Worm (Caenorhabditis elegans): Measurements from ENCODE around the gene fbxa-29.

ce11 chrIII:1231186-1231585 lies 42.3 kb downstream of the fbxa-29 start:
- TF ChIP-seq flt-1 (GFP tag; IDR thresholded peaks at IDR 0.05), result no peak
- TF ChIP-seq ztf-29 (GFP tag; IDR thresholded peaks at IDR 0.05), result no peak
- TF ChIP-seq T22C8.4 (GFP tag; IDR thresholded peaks at IDR 0.05), result no peak
